Worm (Caenorhabditis elegans) whole organism, L4 larva: ENCODE results near the gene xpd-1.

Source experiments
- daf-16 ChIP-seq, 3 experiments: sonication (generic microtip); optimal IDR thresholded peaks; 2 replicates each; lab custom pipeline; 2016 to 2017; ENCODE audit warnings: missing genetic modification characterization in 3 of 3, missing genetic modification reagents in 3 of 3, mild to moderate bottlenecking in 2 of 3, missing compliant biosample characterization in 2 of 3, missing biosample characterization in 1 of 3, moderate library complexity in 1 of 3
- egl-27 ChIP-seq: sonication (generic microtip); optimal IDR thresholded peaks from 3 replicates; lab custom pipeline; 2017; ENCODE audit warnings: missing biosample characterization, missing genetic modification reagents, missing genetic modification characterization
- fkh-10 ChIP-seq: fragments of 150-350 bp; optimal IDR thresholded peaks from 2 replicates; lab custom pipeline; 2014; ENCODE audit warnings: missing biosample characterization, missing genetic modification reagents, missing genetic modification characterization
- lin-29 ChIP-seq: fragments of 200-800 bp; sonication (Bioruptor generic); IDR thresholded peaks from 2 replicates; pipeline ENCODE4 v1.3.6; 2022; ENCODE audit warnings: missing genetic modification reagents, missing genetic modification characterization, missing compliant biosample characterization
- nhr-10 ChIP-seq: fragments of 150-350 bp; optimal IDR thresholded peaks from 2 replicates; lab custom pipeline; 2014; ENCODE audit warnings: missing biosample characterization, missing genetic modification characterization
- nhr-11 ChIP-seq: fragments of 150-350 bp; optimal IDR thresholded peaks from 2 replicates; lab custom pipeline; 2014; ENCODE audit warnings: missing biosample characterization, missing genetic modification characterization
- nhr-28 ChIP-seq: fragments of 150-350 bp; optimal IDR thresholded peaks from 2 replicates; lab custom pipeline; 2014; ENCODE audit warnings: missing biosample characterization, missing genetic modification characterization
- unc-39 ChIP-seq: sonication (generic microtip); optimal IDR thresholded peaks from 2 replicates; lab custom pipeline; 2017; ENCODE audit warnings: missing biosample characterization, missing genetic modification characterization

DNA sequence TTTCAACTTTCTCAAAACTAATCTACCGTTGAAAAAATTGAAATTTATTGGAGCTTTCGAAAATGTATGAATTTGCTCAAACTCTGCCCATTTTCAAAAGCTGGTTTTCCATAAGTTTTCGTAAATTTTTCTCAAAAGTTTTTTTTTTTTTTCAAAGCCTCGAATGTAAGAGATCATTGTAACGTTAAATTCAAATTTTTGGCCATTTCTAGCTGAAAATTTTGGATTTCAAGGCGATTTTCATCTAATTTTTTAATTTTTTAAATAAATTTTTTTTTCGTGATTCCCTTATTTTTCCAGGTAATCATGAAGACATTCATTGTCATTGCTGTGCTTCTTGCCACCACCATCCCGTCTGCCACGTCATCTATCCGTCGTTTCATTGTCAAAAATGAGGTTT, 34.8 kb upstream of the xpd-1 start, which contains the start of gene hpo-38:
- no peak for TF ChIP-seq daf-16 (GFP tag; optimal IDR thresholded peaks at IDR 0.05; lab: Kevin White, UChicago)
- TF ChIP-seq daf-16 (tag; optimal IDR thresholded peaks at IDR 0.05; lab: Kevin White, UChicago), result no peak
- TF ChIP-seq nhr-10 (tag; lab: Kevin White, UChicago), result no peak
- TF ChIP-seq fkh-10 (GFP tag; lab: Kevin White, UChicago), result no peak
- TF ChIP-seq nhr-11 (tag; lab: Kevin White, UChicago), result no peak
- no peak for TF ChIP-seq unc-39
- no peak for TF ChIP-seq lin-29
- TF ChIP-seq nhr-28, result no peak
- no peak for TF ChIP-seq egl-27 (tag; lab: Kevin White, UChicago)
